Fruit fly (Drosophila melanogaster): ENCODE measurements around the gene CG15892.

CG15892 gene

DNA sequence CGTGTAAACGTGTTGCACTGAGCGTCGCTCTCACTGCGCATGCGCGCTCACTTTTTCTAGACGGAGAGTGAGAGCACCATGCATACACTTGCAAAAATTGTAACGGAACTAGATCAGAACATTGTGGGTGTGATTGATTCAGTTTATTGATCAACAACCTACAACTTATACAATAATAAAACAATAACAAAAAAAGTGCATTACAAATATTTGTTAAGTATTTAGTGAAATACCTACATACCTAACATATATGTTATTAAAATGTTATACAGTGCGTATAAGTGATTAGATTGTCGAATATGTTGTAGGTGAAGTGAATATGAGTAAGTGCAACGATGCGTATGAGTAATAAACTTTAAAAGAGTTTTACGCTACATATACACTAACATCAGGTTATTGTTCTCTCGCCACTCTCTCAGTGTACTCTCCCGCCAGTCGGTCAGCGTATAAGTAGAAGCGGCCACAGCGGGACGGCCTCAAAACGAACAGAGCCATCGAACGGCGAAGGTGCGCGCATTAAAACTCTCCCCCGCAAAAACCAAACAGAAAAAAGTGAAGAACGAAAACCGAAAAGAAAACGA, 36.3 kb upstream of the CG15892 start, which contains the start of gene CG42240 (continued):
- TF ChIP-seq hkb (optimal IDR thresholded peaks at IDR 0.05) (no peak), hkb (GFP tag; IDR thresholded peaks at IDR 0.05) (peak; percentile 91), gcm2 (GFP tag; optimal IDR thresholded peaks at IDR 0.05) (peak; percentile 45), dmrt11E (tag; optimal IDR thresholded peaks at IDR 0.05) (peak; percentile 72), Rx (GFP tag; IDR thresholded peaks at IDR 0.05) (peak; percentile 52; the same call in 1 of the 2 replicates), CG2120 (GFP tag; optimal IDR thresholded peaks at IDR 0.05) (peak; percentile 88), Side (GFP tag; optimal IDR thresholded peaks at IDR 0.05) (peak; percentile 63), CG14050 (GFP tag; IDR thresholded peaks at IDR 0.05) (peak; percentile 58), Six4 (GFP tag; optimal IDR thresholded peaks at IDR 0.05) (peak; percentile 84), CG14014 (GFP tag; IDR thresholded peaks at IDR 0.05) (peak; percentile 72), esg (GFP tag; conservative IDR thresholded peaks at IDR 0.05) (peak; percentile 86), CG9609 (GFP tag; optimal IDR thresholded peaks at IDR 0.05) (peak; percentile 57), chm (GFP tag; IDR thresholded peaks at IDR 0.05) (0 out of 2 replicates have a peak, but pooled peaks have one; percentile 24), crp (GFP tag; optimal IDR thresholded peaks at IDR 0.05) (peak in 1 of 2 experiments; percentile 48), CG31388 (GFP tag; optimal IDR thresholded peaks at IDR 0.05) (peak; percentile 81), CG12391 (tag; optimal IDR thresholded peaks at IDR 0.05) (peak; percentile 93), slbo (GFP tag; IDR thresholded peaks at IDR 0.05) (peak; percentile 74), fd102C (GFP tag; optimal IDR thresholded peaks at IDR 0.05) (peak; percentile 46), dati (GFP tag; IDR thresholded peaks at IDR 0.05) (no peak; the same call in 1 of the 2 replicates), CG32772 (GFP tag; IDR thresholded peaks at IDR 0.05) (peak; percentile 78), CG3726 (GFP tag; IDR thresholded peaks at IDR 0.05) (no peak), CG11696 (GFP tag; IDR thresholded peaks at IDR 0.05) (no peak), lbe (GFP tag; optimal IDR thresholded peaks at IDR 0.05) (peak; percentile 81), Adf1 (GFP tag; IDR thresholded peaks at IDR 0.05) (peak; percentile 21; the same call in 1 of the 2 replicates), BEAF-32 (GFP tag; optimal IDR thresholded peaks at IDR 0.05) (no peak), CG15696 (tag; optimal IDR thresholded peaks at IDR 0.05) (peak; percentile 71), so (GFP tag; IDR thresholded peaks at IDR 0.05) (peak; percentile 76; the same call in 2 of the 3 replicates), CG17359 (tag; optimal IDR thresholded peaks at IDR 0.05) (peak; percentile 88), D19A (tag; optimal IDR thresholded peaks at IDR 0.05) (peak; percentile 90), CG17802 (tag; optimal IDR thresholded peaks at IDR 0.05) (peak; percentile 48), Scr (GFP tag; IDR thresholded peaks at IDR 0.05; ENCODE audit: partially characterized antibody) (no peak), jumu (GFP tag; optimal IDR thresholded peaks at IDR 0.05) (peak; percentile 63), Sox100B (GFP tag; optimal IDR thresholded peaks at IDR 0.05) (peak; percentile 97), Lim3 (GFP tag; IDR thresholded peaks at IDR 0.05) (peak; percentile 46; the same call in 1 of the 2 replicates), psq (GFP tag; optimal IDR thresholded peaks at IDR 0.05) (peak; percentile 66), CG7928 (GFP tag; optimal IDR thresholded peaks at IDR 0.05) (peak; percentile 16), Nf-YB (GFP tag; optimal IDR thresholded peaks at IDR 0.05) (peak; percentile 78), CG4328 (GFP tag; optimal IDR thresholded peaks at IDR 0.05) (peak; percentile 90), CG15269 (tag; optimal IDR thresholded peaks at IDR 0.05) (peak; percentile 92), CG10543 (GFP tag; optimal IDR thresholded peaks at IDR 0.05) (peak; percentile 79), pum (GFP tag; optimal IDR thresholded peaks at IDR 0.05) (peak; percentile 86), HLHmδ (GFP tag; optimal IDR thresholded peaks at IDR 0.05) (no peak), CG6254 (GFP tag; optimal IDR thresholded peaks at IDR 0.05) (peak; percentile 87), Max (GFP tag; optimal IDR thresholded peaks at IDR 0.05) (peak; percentile 91), Deaf1 (tag; optimal IDR thresholded peaks at IDR 0.05) (peak; percentile 75), CG8388 (GFP tag; optimal IDR thresholded peaks at IDR 0.05) (peak; percentile 91)
